Fruit fly (Drosophila melanogaster) whole organism, embryonic: ENCODE results near the gene CG33120.
A peak's percentile ranks its signal among the peaks of the same experiment; 100 is the strongest.

ENCODE experiments used
- Antp ChIP-seq: fragments of 200-800 bp; sonication (Bioruptor generic); optimal IDR thresholded peaks from 3 replicates; lab custom pipeline; 2016; ENCODE audit warnings: missing biosample characterization, missing genetic modification characterization
- Asciz ChIP-seq: fragments of 200-800 bp; sonication (Bioruptor generic); optimal IDR thresholded peaks from 2 replicates; lab custom pipeline; 2017; ENCODE audit warnings: missing biosample characterization, mild to moderate bottlenecking, missing genetic modification characterization, missing genetic modification reagents
- C15 ChIP-seq: fragments of 200-800 bp; sonication (Bioruptor generic); IDR thresholded peaks from 3 replicates; pipeline ENCODE4 v1.3.6; 2022; ENCODE audit warnings: missing biosample characterization, missing genetic modification characterization
- CG10267 ChIP-seq: fragments of 200-800 bp; sonication (Bioruptor generic); optimal IDR thresholded peaks from 2 replicates; lab custom pipeline; 2018; ENCODE audit warnings: missing biosample characterization, mild to moderate bottlenecking, missing genetic modification characterization, moderate library complexity
- CG1233 ChIP-seq: fragments of 200-800 bp; sonication (Bioruptor generic); optimal IDR thresholded peaks from 4 replicates; lab custom pipeline; 2018; ENCODE audit warnings: missing biosample characterization, mild to moderate bottlenecking, missing genetic modification characterization
- CG14860 ChIP-seq: fragments of 200-800 bp; sonication (Bioruptor generic); IDR thresholded peaks from 3 replicates; pipeline ENCODE4 v1.3.6; 2022; ENCODE audit warnings: missing biosample characterization, missing genetic modification characterization; ENCODE audit not compliant: partially characterized antibody
- CG14965 ChIP-seq: fragments of 200-800 bp; sonication (Bioruptor generic); optimal IDR thresholded peaks from 2 replicates; lab custom pipeline; 2016; ENCODE audit warnings: missing biosample characterization, missing genetic modification characterization, borderline replicate concordance
- CG17385 ChIP-seq: fragments of 200-800 bp; sonication (Bioruptor generic); optimal IDR thresholded peaks from 3 replicates; lab custom pipeline; 2018; ENCODE audit warnings: missing biosample characterization, mild to moderate bottlenecking, missing genetic modification characterization
- CG18262 ChIP-seq: fragments of 200-800 bp; optimal IDR thresholded peaks from 3 replicates; lab custom pipeline; 2019; ENCODE audit warnings: missing biosample characterization, mild to moderate bottlenecking, missing genetic modification characterization, moderate library complexity
- CG2202 ChIP-seq: fragments of 200-800 bp; sonication (Bioruptor generic); optimal IDR thresholded peaks from 2 replicates; lab custom pipeline; 2018; ENCODE audit warnings: missing biosample characterization, mild to moderate bottlenecking, missing genetic modification characterization
- CG33557 ChIP-seq: fragments of 200-800 bp; sonication (Bioruptor generic); optimal IDR thresholded peaks from 2 replicates; lab custom pipeline; 2019; ENCODE audit warnings: missing biosample characterization, mild to moderate bottlenecking, missing genetic modification characterization, moderate library complexity
- CG3407 ChIP-seq: fragments of 200-800 bp; sonication (Bioruptor generic); optimal IDR thresholded peaks from 2 replicates; lab custom pipeline; 2018; ENCODE audit warnings: missing biosample characterization, mild to moderate bottlenecking, missing genetic modification characterization
- CG6175 ChIP-seq: fragments of 200-800 bp; sonication (Bioruptor generic); IDR thresholded peaks from 3 replicates; pipeline ENCODE4 v1.3.6; 2022; ENCODE audit warnings: missing biosample characterization, missing genetic modification characterization
- CG7372 ChIP-seq: fragments of 200-800 bp; sonication (Bioruptor generic); IDR thresholded peaks from 2 replicates; pipeline ENCODE4 v1.3.6; 2022; ENCODE audit warnings: missing biosample characterization, missing genetic modification characterization
- CG7556 ChIP-seq: fragments of 200-800 bp; sonication (Bioruptor generic); optimal IDR thresholded peaks from 2 replicates; lab custom pipeline; 2017; ENCODE audit warnings: missing biosample characterization, mild to moderate bottlenecking, missing genetic modification characterization
- CG7839 ChIP-seq: fragments of 200-800 bp; sonication (Bioruptor generic); optimal IDR thresholded peaks from 3 replicates; lab custom pipeline; 2018; ENCODE audit warnings: missing biosample characterization, mild to moderate bottlenecking, missing genetic modification characterization, moderate library complexity
- CHES-1-like ChIP-seq: fragments of 200-800 bp; sonication (Bioruptor generic); optimal IDR thresholded peaks from 2 replicates; lab custom pipeline; 2016; ENCODE audit warnings: missing biosample characterization, missing genetic modification characterization
- CoRest ChIP-seq: fragments of 200-800 bp; sonication (Bioruptor generic); optimal IDR thresholded peaks from 3 replicates; lab custom pipeline; 2018; ENCODE audit warnings: missing biosample characterization, mild to moderate bottlenecking, missing genetic modification characterization, moderate library complexity
- Dek ChIP-seq: fragments of 200-800 bp; sonication (Bioruptor generic); optimal IDR thresholded peaks from 3 replicates; lab custom pipeline; 2019; ENCODE audit warnings: missing biosample characterization, mild to moderate bottlenecking, missing genetic modification characterization, moderate library complexity
- Dfd ChIP-seq, 2 experiments: fragments of >200 bp; optimal IDR thresholded peaks; 2 replicates each; lab custom pipeline; 2017; ENCODE audit warnings: missing biosample characterization in 2 of 2, missing genetic modification characterization in 2 of 2
- Dref ChIP-seq: fragments of 200-800 bp; sonication (Bioruptor generic); IDR thresholded peaks from 2 replicates; pipeline ENCODE4 v1.3.6; 2022; ENCODE audit warnings: missing biosample characterization, missing genetic modification characterization
- Ets65A ChIP-seq: fragments of 200-800 bp; sonication (Bioruptor generic); peaks from one replicate; lab custom pipeline; 2016; ENCODE audit warnings: missing biosample characterization, missing genetic modification characterization
- HLHmδ ChIP-seq: fragments of 200-800 bp; sonication (Bioruptor generic); optimal IDR thresholded peaks from 2 replicates; lab custom pipeline; 2018; ENCODE audit warnings: missing biosample characterization, mild to moderate bottlenecking, missing genetic modification characterization, moderate library complexity
- Hey ChIP-seq: fragments of 200-800 bp; sonication (Bioruptor generic); optimal IDR thresholded peaks from 3 replicates; lab custom pipeline; 2018; ENCODE audit warnings: missing biosample characterization, mild to moderate bottlenecking, missing genetic modification characterization
- HmgZ ChIP-seq: fragments of 200-800 bp; sonication (Bioruptor generic); optimal IDR thresholded peaks from 2 replicates; lab custom pipeline; 2018; ENCODE audit warnings: missing biosample characterization, mild to moderate bottlenecking, missing genetic modification characterization
- MBD-R2 ChIP-seq: fragments of 200-800 bp; sonication (Bioruptor generic); IDR thresholded peaks from 2 replicates; pipeline ENCODE4 v1.3.6; 2022; ENCODE audit warnings: missing biosample characterization, missing genetic modification characterization
- Med ChIP-seq: fragments of 200-800 bp; sonication (Bioruptor generic); peaks from one replicate; lab custom pipeline; 2016; ENCODE audit warnings: missing biosample characterization, missing genetic modification characterization, mild to moderate bottlenecking, inconsistent platforms, moderate library complexity
- Nf-YC ChIP-seq: fragments of 200-800 bp; optimal IDR thresholded peaks from 3 replicates; lab custom pipeline; 2019; ENCODE audit warnings: missing biosample characterization, mild to moderate bottlenecking, missing genetic modification characterization, moderate library complexity
- Oaz ChIP-seq: fragments of 200-800 bp; sonication (Bioruptor generic); IDR thresholded peaks from 2 replicates; pipeline ENCODE4 v1.3.6; 2022; ENCODE audit warnings: missing biosample characterization, missing genetic modification characterization
- Six4 ChIP-seq: fragments of 200-800 bp; sonication (Bioruptor generic); optimal IDR thresholded peaks from 2 replicates; lab custom pipeline; 2016; ENCODE audit warnings: missing biosample characterization, missing genetic modification characterization
- Spps ChIP-seq: fragments of 200-800 bp; sonication (Bioruptor generic); optimal IDR thresholded peaks from 2 replicates; lab custom pipeline; 2018; ENCODE audit warnings: missing biosample characterization, mild to moderate bottlenecking, missing genetic modification characterization
- Trl ChIP-seq, 3 experiments: fragments of >200 bp in 2 of 3; fragments of 200-800 bp in 1 of 3; sonication (Bioruptor generic) in 1 of 3; optimal IDR thresholded peaks; 2 replicates in 1 of 3; 3 replicates in 2 of 3; lab custom pipeline; 2016 to 2017; ENCODE audit warnings: missing biosample characterization in 1 of 3, missing genetic modification characterization in 1 of 3
- abd-A ChIP-seq: fragments of 200-800 bp; sonication (Bioruptor generic); optimal IDR thresholded peaks from 3 replicates; lab custom pipeline; 2019; ENCODE audit warnings: missing biosample characterization, mild to moderate bottlenecking, missing genetic modification characterization, moderate library complexity
- ap ChIP-seq: fragments of 200-800 bp; sonication (Bioruptor generic); IDR thresholded peaks from 2 replicates; pipeline ENCODE4 v1.3.6; 2022; ENCODE audit warnings: missing biosample characterization, missing genetic modification characterization
- chif ChIP-seq, 2 experiments: fragments of 200-800 bp; sonication (Bioruptor generic); optimal IDR thresholded peaks; 3 replicates each; lab custom pipeline; 2016; ENCODE audit warnings: missing biosample characterization in 2 of 2, missing genetic modification characterization in 2 of 2
- crp ChIP-seq, 2 experiments: fragments of 200-800 bp; sonication (Bioruptor generic); optimal IDR thresholded peaks; 2 replicates in 1 of 2; 3 replicates in 1 of 2; lab custom pipeline; 2017; ENCODE audit warnings: missing biosample characterization in 2 of 2, missing genetic modification characterization in 2 of 2, mild to moderate bottlenecking in 1 of 2, moderate library complexity in 1 of 2
- gce ChIP-seq: fragments of 200-800 bp; sonication (Bioruptor generic); IDR thresholded peaks from 3 replicates; pipeline ENCODE4 v1.3.6; 2022; ENCODE audit warnings: missing biosample characterization, missing genetic modification characterization
- gcm2 ChIP-seq: fragments of 200-800 bp; sonication (Bioruptor generic); optimal IDR thresholded peaks from 2 replicates; lab custom pipeline; 2016; ENCODE audit warnings: missing biosample characterization, missing genetic modification characterization
- insv ChIP-seq, 2 experiments: fragments of 200-800 bp; sonication (Bioruptor generic); optimal IDR thresholded peaks; 3 replicates each; lab custom pipeline; 2016 to 2018; ENCODE audit warnings: missing biosample characterization in 2 of 2, missing genetic modification characterization in 2 of 2
- ken ChIP-seq: fragments of 200-800 bp; sonication (Bioruptor generic); IDR thresholded peaks from 3 replicates; pipeline ENCODE4 v1.3.6; 2022; ENCODE audit warnings: missing biosample characterization, missing genetic modification characterization
- lola ChIP-seq, 3 experiments: fragments of >200 bp in 2 of 3; fragments of 200-800 bp in 1 of 3; sonication (Bioruptor generic) in 1 of 3; optimal IDR thresholded peaks; 2 replicates each; lab custom pipeline; 2017 to 2019; ENCODE audit warnings: missing biosample characterization in 3 of 3, missing genetic modification characterization in 3 of 3, mild to moderate bottlenecking in 1 of 3, moderate library complexity in 1 of 3
- oc ChIP-seq: fragments of 200-800 bp; sonication (Bioruptor generic); optimal IDR thresholded peaks from 2 replicates; lab custom pipeline; 2018; ENCODE audit warnings: missing biosample characterization, mild to moderate bottlenecking, missing genetic modification characterization, moderate library complexity
- p53 ChIP-seq: fragments of 200-800 bp; sonication (Bioruptor generic); optimal IDR thresholded peaks from 2 replicates; lab custom pipeline; 2016; ENCODE audit warnings: missing biosample characterization, missing genetic modification characterization
- pnt ChIP-seq: fragments of 200-800 bp; sonication (Bioruptor generic); optimal IDR thresholded peaks from 3 replicates; lab custom pipeline; 2016; ENCODE audit warnings: missing biosample characterization, missing genetic modification characterization
- salm ChIP-seq: fragments of 200-800 bp; sonication (Bioruptor generic); optimal IDR thresholded peaks from 2 replicates; lab custom pipeline; 2018; ENCODE audit warnings: missing biosample characterization, mild to moderate bottlenecking, missing genetic modification characterization
- sens ChIP-seq: fragments of 200-800 bp; sonication (Bioruptor generic); peaks from one replicate; lab custom pipeline; 2016; ENCODE audit warnings: missing biosample characterization, missing genetic modification characterization
- seq ChIP-seq: fragments of 200-800 bp; sonication (Bioruptor generic); IDR thresholded peaks from 2 replicates; pipeline ENCODE4 v1.3.6; 2022; ENCODE audit warnings: missing biosample characterization, missing genetic modification characterization
- slou ChIP-seq: fragments of 200-800 bp; sonication (Bioruptor generic); optimal IDR thresholded peaks from 3 replicates; lab custom pipeline; 2016; ENCODE audit warnings: missing biosample characterization, missing genetic modification characterization
- stwl ChIP-seq: fragments of 200-800 bp; sonication (Bioruptor generic); optimal IDR thresholded peaks from 3 replicates; lab custom pipeline; 2018; ENCODE audit warnings: missing biosample characterization, mild to moderate bottlenecking, missing genetic modification characterization, moderate library complexity
- twi ChIP-seq: fragments of 200-800 bp; optimal IDR thresholded peaks from 2 replicates; lab custom pipeline; 2019; ENCODE audit warnings: missing biosample characterization, mild to moderate bottlenecking, missing genetic modification characterization, moderate library complexity
- unc-4 ChIP-seq: fragments of 200-800 bp; sonication (Bioruptor generic); IDR thresholded peaks from 2 replicates; pipeline ENCODE4 v1.3.6; 2022; ENCODE audit warnings: missing biosample characterization, missing genetic modification characterization; ENCODE audit not compliant: partially characterized antibody

CG33120 gene

DNA sequence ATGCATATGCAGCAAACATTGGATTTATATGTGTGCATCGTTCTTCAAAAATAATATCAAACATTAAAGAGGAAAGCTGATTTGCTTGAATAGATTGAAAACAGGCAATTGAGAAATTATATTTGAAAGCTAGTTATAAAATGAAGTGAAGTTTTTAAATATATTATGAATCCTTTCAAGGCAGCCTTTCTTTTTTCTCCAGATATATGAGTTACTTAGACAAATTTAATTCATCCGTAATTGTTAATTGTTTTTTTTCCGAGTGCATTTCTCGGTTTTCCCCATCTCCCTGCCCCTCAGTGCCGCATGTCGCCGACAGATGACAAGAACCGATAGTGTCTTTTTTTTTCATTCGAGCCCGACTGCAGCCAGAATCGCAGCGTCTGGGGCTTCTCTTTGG is 27.4 kb upstream of the CG33120 start (continued):
- TF ChIP-seq CG7372 (GFP tag; lab: Robert Waterston, UW) (no peak), CG1233 (GFP tag; lab: Kevin White, UChicago) (no peak), Ets65A (GFP tag; lab: Kevin White, UChicago) (no peak), lola (GFP tag; optimal IDR thresholded peaks at IDR 0.05; lab: Kevin White, UChicago) (peak in 1 of 3 experiments; percentile 80), CG7556 (GFP tag; lab: Kevin White, UChicago) (peak; percentile 32), abd-A (tag; lab: Kevin White, UChicago) (no peak), CG14860 (GFP tag; lab: Robert Waterston, UW) (no peak), CG3407 (GFP tag; lab: Kevin White, UChicago) (no peak), CG14965 (no peak), twi (tag; lab: Kevin White, UChicago) (peak; percentile 29), Dek (tag; lab: Kevin White, UChicago) (no peak), insv (GFP tag; optimal IDR thresholded peaks at IDR 0.05; lab: Kevin White, UChicago) (no peak), MBD-R2 (no peak), CG10267 (peak; percentile 18), CG33557 (peak; percentile 51), Six4 (no peak), Asciz (GFP tag; lab: Kevin White, UChicago) (no peak), p53 (GFP tag; lab: Kevin White, UChicago) (no peak), ken (GFP tag; lab: Robert Waterston, UW) (no peak), Dfd (GFP tag; optimal IDR thresholded peaks at IDR 0.05; lab: Kevin White, UChicago) (no peak), HmgZ (tag; lab: Kevin White, UChicago) (no peak), Med (GFP tag; lab: Kevin White, UChicago) (no peak), CG7839 (no peak), Oaz (GFP tag; lab: Robert Waterston, UW) (no peak), Trl (optimal IDR thresholded peaks at IDR 0.05; lab: Kevin White, UChicago) (no peak), Trl (GFP tag; optimal IDR thresholded peaks at IDR 0.05; lab: Kevin White, UChicago) (no peak), seq (GFP tag; lab: Robert Waterston, UW) (no peak), chif (GFP tag; optimal IDR thresholded peaks at IDR 0.05; lab: Kevin White, UChicago) (peak in 1 of 2 experiments; percentile 35), HLHmδ (GFP tag; lab: Kevin White, UChicago) (no peak), CG2202 (tag; lab: Kevin White, UChicago) (peak; percentile 22), ap (GFP tag; lab: Robert Waterston, UW) (no peak), stwl (tag; lab: Kevin White, UChicago) (no peak), Spps (tag; lab: Kevin White, UChicago) (no peak), sens (GFP tag; lab: Kevin White, UChicago) (peak; percentile 67), oc (tag; lab: Kevin White, UChicago) (no peak), crp (GFP tag; optimal IDR thresholded peaks at IDR 0.05; lab: Kevin White, UChicago) (no peak), Dref (GFP tag; lab: Robert Waterston, UW) (no peak), CG17385 (GFP tag; lab: Kevin White, UChicago) (no peak), CG6175 (GFP tag; lab: Robert Waterston, UW) (no peak), unc-4 (GFP tag; lab: Robert Waterston, UW) (no peak), salm (tag; lab: Kevin White, UChicago) (no peak), CoRest (peak; percentile 32), Nf-YC (tag; lab: Kevin White, UChicago) (no peak), Hey (no peak), gce (GFP tag; lab: Robert Waterston, UW) (no peak), CHES-1-like (GFP tag; lab: Kevin White, UChicago) (no peak), slou (no peak), gcm2 (GFP tag; lab: Kevin White, UChicago) (no peak), C15 (GFP tag; lab: Robert Waterston, UW) (no peak), pnt (GFP tag; lab: Kevin White, UChicago) (peak; percentile 6), Antp (GFP tag; lab: Kevin White, UChicago) (no peak), CG18262 (tag; lab: Kevin White, UChicago) (peak; percentile 6)
